Fruit fly (Drosophila melanogaster) whole organism, embryonic: Measurements from ENCODE around the gene Ptp10D.

Experiments
- Awh ChIP-seq: fragments of 200-800 bp; sonication (Bioruptor generic); IDR thresholded peaks from 2 replicates; pipeline ENCODE4, ENCODE4 v1.3.6; 2022; ENCODE audit warnings: missing biosample characterization, missing genetic modification characterization
- Blimp-1 ChIP-seq: fragments of 200-800 bp; sonication (Bioruptor generic); optimal IDR thresholded peaks from 3 replicates; lab custom pipeline; 2018; ENCODE audit warnings: missing biosample characterization, missing genetic modification characterization, mild to moderate bottlenecking, moderate library complexity, missing genetic modification reagents
- CG10267 ChIP-seq: fragments of 200-800 bp; sonication (Bioruptor generic); optimal IDR thresholded peaks from 2 replicates; lab custom pipeline; 2018; ENCODE audit warnings: missing biosample characterization, mild to moderate bottlenecking, missing genetic modification characterization, moderate library complexity
- CG11093 ChIP-seq: fragments of 200-800 bp; sonication (Bioruptor generic); IDR thresholded peaks from 3 replicates; pipeline ENCODE4 v1.3.6; 2022; ENCODE audit warnings: missing biosample characterization, missing genetic modification characterization
- CG11247 ChIP-seq: fragments of 200-800 bp; sonication (Bioruptor generic); IDR thresholded peaks from 2 replicates; pipeline ENCODE4 v1.3.6; 2022; ENCODE audit warnings: missing biosample characterization, missing genetic modification characterization
- CG12299 ChIP-seq: fragments of 200-800 bp; sonication (Bioruptor generic); optimal IDR thresholded peaks from 2 replicates; lab custom pipeline; 2018; ENCODE audit warnings: missing biosample characterization, mild to moderate bottlenecking, missing genetic modification characterization
- CG14050 ChIP-seq: fragments of 200-800 bp; sonication (Bioruptor generic); IDR thresholded peaks from 3 replicates; pipeline ENCODE4 v1.3.6; 2022; ENCODE audit warnings: missing biosample characterization, missing genetic modification characterization
- CG14441 ChIP-seq: fragments of 200-800 bp; sonication (Bioruptor generic); IDR thresholded peaks from 2 replicates; pipeline ENCODE4 v1.3.6; 2022; ENCODE audit warnings: missing biosample characterization, missing genetic modification characterization
- CG15073 ChIP-seq: fragments of 200-800 bp; sonication (Bioruptor generic); optimal IDR thresholded peaks from 2 replicates; lab custom pipeline; 2016; ENCODE audit warnings: missing biosample characterization, missing genetic modification characterization
- CG16813 ChIP-seq: fragments of 200-800 bp; sonication (Bioruptor generic); IDR thresholded peaks from 3 replicates; pipeline ENCODE4 v1.3.6; 2022; ENCODE audit warnings: missing biosample characterization, missing genetic modification characterization; ENCODE audit not compliant: partially characterized antibody
- CG31224 ChIP-seq: fragments of 200-800 bp; sonication (Bioruptor generic); IDR thresholded peaks from 2 replicates; pipeline ENCODE4 v1.3.6; 2022; ENCODE audit warnings: missing biosample characterization, missing genetic modification characterization
- CG3163 ChIP-seq: fragments of 200-800 bp; sonication (Bioruptor generic); optimal IDR thresholded peaks from 3 replicates; lab custom pipeline; 2016; ENCODE audit warnings: missing biosample characterization, missing genetic modification characterization
- CG33557 ChIP-seq: fragments of 200-800 bp; sonication (Bioruptor generic); optimal IDR thresholded peaks from 2 replicates; lab custom pipeline; 2019; ENCODE audit warnings: missing biosample characterization, mild to moderate bottlenecking, missing genetic modification characterization, moderate library complexity
- CG43689 ChIP-seq: fragments of 200-800 bp; sonication (Bioruptor generic); IDR thresholded peaks from 2 replicates; pipeline ENCODE4 v1.3.6; 2022; ENCODE audit warnings: missing biosample characterization, missing genetic modification characterization
- CG4617 ChIP-seq: fragments of 200-800 bp; sonication (Bioruptor generic); optimal IDR thresholded peaks from 3 replicates; lab custom pipeline; 2016; ENCODE audit warnings: missing biosample characterization, missing genetic modification characterization, borderline replicate concordance
- CG6765 ChIP-seq: fragments of 200-800 bp; sonication (Bioruptor generic); optimal IDR thresholded peaks from 3 replicates; lab custom pipeline; 2017; ENCODE audit warnings: missing biosample characterization, mild to moderate bottlenecking, missing genetic modification characterization
- CG7357 ChIP-seq: fragments of 200-800 bp; sonication (Bioruptor generic); IDR thresholded peaks from 3 replicates; pipeline ENCODE4 v1.3.6; 2022; ENCODE audit warnings: missing biosample characterization, missing genetic modification characterization
- CG9876 ChIP-seq: fragments of 200-800 bp; sonication (Bioruptor generic); optimal IDR thresholded peaks from 2 replicates; lab custom pipeline; 2016; ENCODE audit warnings: missing biosample characterization, missing genetic modification characterization
- Ets65A ChIP-seq: fragments of 200-800 bp; sonication (Bioruptor generic); peaks from one replicate; lab custom pipeline; 2016; ENCODE audit warnings: missing biosample characterization, missing genetic modification characterization
- Gug ChIP-seq: fragments of 200-800 bp; sonication (Bioruptor generic); IDR thresholded peaks from 4 replicates; pipeline ENCODE4 v1.3.6; 2022; ENCODE audit warnings: missing biosample characterization, missing genetic modification characterization
- H15 ChIP-seq: fragments of 200-800 bp; sonication (Bioruptor generic); IDR thresholded peaks from 3 replicates; pipeline ENCODE4 v1.3.6; 2022; ENCODE audit warnings: missing biosample characterization, missing genetic modification characterization
- HLH4C ChIP-seq: fragments of 200-800 bp; sonication (Bioruptor generic); IDR thresholded peaks from 3 replicates; pipeline ENCODE4 v1.3.6; 2022; ENCODE audit warnings: missing biosample characterization, missing genetic modification characterization; ENCODE audit not compliant: partially characterized antibody
- Hey ChIP-seq: fragments of 200-800 bp; sonication (Bioruptor generic); optimal IDR thresholded peaks from 3 replicates; lab custom pipeline; 2018; ENCODE audit warnings: missing biosample characterization, mild to moderate bottlenecking, missing genetic modification characterization
- Lhr ChIP-seq: fragments of 200-800 bp; sonication (Bioruptor generic); optimal IDR thresholded peaks from 3 replicates; lab custom pipeline; 2017; ENCODE audit warnings: mild to moderate bottlenecking, missing biosample characterization, missing genetic modification reagents, missing genetic modification characterization
- Oli ChIP-seq: fragments of 200-800 bp; sonication (Bioruptor generic); optimal IDR thresholded peaks from 2 replicates; lab custom pipeline; 2018; ENCODE audit warnings: missing biosample characterization, mild to moderate bottlenecking, missing genetic modification characterization, moderate library complexity
- Sin3A ChIP-seq: fragments of >200 bp; optimal IDR thresholded peaks from 2 replicates; lab custom pipeline; 2018
- Stat92E ChIP-seq, 3 experiments: fragments of >200 bp in 2 of 3; fragments of 200-800 bp in 1 of 3; sonication (Bioruptor generic) in 1 of 3; optimal IDR thresholded peaks; 2 replicates each; lab custom pipeline; 2017 to 2019; ENCODE audit warnings: missing biosample characterization in 3 of 3, missing genetic modification characterization in 3 of 3, mild to moderate bottlenecking in 1 of 3, moderate library complexity in 1 of 3
- abd-A ChIP-seq: fragments of 200-800 bp; sonication (Bioruptor generic); optimal IDR thresholded peaks from 3 replicates; lab custom pipeline; 2019; ENCODE audit warnings: missing biosample characterization, mild to moderate bottlenecking, missing genetic modification characterization, moderate library complexity
- ac ChIP-seq: fragments of 200-800 bp; sonication (Bioruptor generic); optimal IDR thresholded peaks from 3 replicates; lab custom pipeline; 2017; ENCODE audit warnings: missing biosample characterization, mild to moderate bottlenecking, missing genetic modification characterization
- ato ChIP-seq: fragments of 200-800 bp; sonication (Bioruptor generic); IDR thresholded peaks from 2 replicates; pipeline ENCODE4 v1.3.6; 2022; ENCODE audit warnings: missing biosample characterization, missing genetic modification characterization; ENCODE audit not compliant: partially characterized antibody
- chm ChIP-seq: fragments of 200-800 bp; sonication (Bioruptor generic); IDR thresholded peaks from 2 replicates; pipeline ENCODE4 v1.3.6; 2022; ENCODE audit warnings: missing biosample characterization, missing genetic modification characterization
- chn ChIP-seq: fragments of 200-800 bp; sonication (Bioruptor generic); optimal IDR thresholded peaks from 2 replicates; lab custom pipeline; 2016; ENCODE audit warnings: missing biosample characterization, missing genetic modification characterization
- dmrt11E ChIP-seq: fragments of 200-800 bp; sonication (Bioruptor generic); optimal IDR thresholded peaks from 3 replicates; lab custom pipeline; 2018; ENCODE audit warnings: missing biosample characterization, mild to moderate bottlenecking, missing genetic modification characterization, moderate library complexity
- esg ChIP-seq: fragments of 200-800 bp; sonication (Bioruptor generic); conservative IDR thresholded peaks from 2 replicates; pipeline ENCODE4 v1.3.6; 2022; ENCODE audit warnings: missing biosample characterization, missing genetic modification characterization
- gcm2 ChIP-seq: fragments of 200-800 bp; sonication (Bioruptor generic); optimal IDR thresholded peaks from 2 replicates; lab custom pipeline; 2016; ENCODE audit warnings: missing biosample characterization, missing genetic modification characterization
- her ChIP-seq: fragments of 200-800 bp; sonication (Bioruptor generic); optimal IDR thresholded peaks from 2 replicates; lab custom pipeline; 2016; ENCODE audit warnings: missing biosample characterization, missing genetic modification characterization
- ind ChIP-seq: fragments of 200-800 bp; sonication (Bioruptor generic); optimal IDR thresholded peaks from 3 replicates; lab custom pipeline; 2016; ENCODE audit warnings: missing biosample characterization, missing genetic modification characterization
- insv ChIP-seq, 2 experiments: fragments of 200-800 bp; sonication (Bioruptor generic); optimal IDR thresholded peaks; 3 replicates each; lab custom pipeline; 2016 to 2018; ENCODE audit warnings: missing biosample characterization in 2 of 2, missing genetic modification characterization in 2 of 2
- klu ChIP-seq: fragments of 200-800 bp; sonication (Bioruptor generic); IDR thresholded peaks from 2 replicates; pipeline ENCODE4 v1.3.6; 2022; ENCODE audit warnings: missing biosample characterization, missing genetic modification characterization
- lola ChIP-seq, 3 experiments: fragments of >200 bp in 2 of 3; fragments of 200-800 bp in 1 of 3; sonication (Bioruptor generic) in 1 of 3; optimal IDR thresholded peaks; 2 replicates each; lab custom pipeline; 2017 to 2019; ENCODE audit warnings: missing biosample characterization in 3 of 3, missing genetic modification characterization in 3 of 3, mild to moderate bottlenecking in 1 of 3, moderate library complexity in 1 of 3
- mld ChIP-seq: fragments of 200-800 bp; sonication (Bioruptor generic); IDR thresholded peaks from 3 replicates; pipeline ENCODE4 v1.3.6; 2022; ENCODE audit warnings: missing biosample characterization, missing genetic modification characterization; ENCODE audit not compliant: partially characterized antibody
- odd ChIP-seq: fragments of 200-800 bp; sonication (Bioruptor generic); optimal IDR thresholded peaks from 2 replicates; lab custom pipeline; 2017; ENCODE audit warnings: missing biosample characterization, mild to moderate bottlenecking, missing genetic modification characterization
- onecut ChIP-seq: fragments of 200-800 bp; sonication (Bioruptor generic); IDR thresholded peaks from 2 replicates; pipeline ENCODE4 v1.3.6; 2022; ENCODE audit warnings: missing biosample characterization, missing genetic modification characterization
- sens ChIP-seq: fragments of 200-800 bp; sonication (Bioruptor generic); peaks from one replicate; lab custom pipeline; 2016; ENCODE audit warnings: missing biosample characterization, missing genetic modification characterization
- slou ChIP-seq: fragments of 200-800 bp; sonication (Bioruptor generic); optimal IDR thresholded peaks from 3 replicates; lab custom pipeline; 2016; ENCODE audit warnings: missing biosample characterization, missing genetic modification characterization
- sug ChIP-seq: fragments of 200-800 bp; optimal IDR thresholded peaks from 2 replicates; lab custom pipeline; 2019; ENCODE audit warnings: missing biosample characterization, mild to moderate bottlenecking, missing genetic modification characterization, moderate library complexity
- tna ChIP-seq: fragments of 200-800 bp; sonication (Bioruptor generic); IDR thresholded peaks from 2 replicates; pipeline ENCODE4 v1.3.6; 2022; ENCODE audit warnings: missing biosample characterization, missing genetic modification characterization; ENCODE audit not compliant: partially characterized antibody
- wor ChIP-seq: fragments of 200-800 bp; sonication (Bioruptor generic); IDR thresholded peaks from 2 replicates; pipeline ENCODE4 v1.3.6; 2022; ENCODE audit warnings: missing biosample characterization, missing genetic modification characterization

The Ptp10D gene

DNA sequence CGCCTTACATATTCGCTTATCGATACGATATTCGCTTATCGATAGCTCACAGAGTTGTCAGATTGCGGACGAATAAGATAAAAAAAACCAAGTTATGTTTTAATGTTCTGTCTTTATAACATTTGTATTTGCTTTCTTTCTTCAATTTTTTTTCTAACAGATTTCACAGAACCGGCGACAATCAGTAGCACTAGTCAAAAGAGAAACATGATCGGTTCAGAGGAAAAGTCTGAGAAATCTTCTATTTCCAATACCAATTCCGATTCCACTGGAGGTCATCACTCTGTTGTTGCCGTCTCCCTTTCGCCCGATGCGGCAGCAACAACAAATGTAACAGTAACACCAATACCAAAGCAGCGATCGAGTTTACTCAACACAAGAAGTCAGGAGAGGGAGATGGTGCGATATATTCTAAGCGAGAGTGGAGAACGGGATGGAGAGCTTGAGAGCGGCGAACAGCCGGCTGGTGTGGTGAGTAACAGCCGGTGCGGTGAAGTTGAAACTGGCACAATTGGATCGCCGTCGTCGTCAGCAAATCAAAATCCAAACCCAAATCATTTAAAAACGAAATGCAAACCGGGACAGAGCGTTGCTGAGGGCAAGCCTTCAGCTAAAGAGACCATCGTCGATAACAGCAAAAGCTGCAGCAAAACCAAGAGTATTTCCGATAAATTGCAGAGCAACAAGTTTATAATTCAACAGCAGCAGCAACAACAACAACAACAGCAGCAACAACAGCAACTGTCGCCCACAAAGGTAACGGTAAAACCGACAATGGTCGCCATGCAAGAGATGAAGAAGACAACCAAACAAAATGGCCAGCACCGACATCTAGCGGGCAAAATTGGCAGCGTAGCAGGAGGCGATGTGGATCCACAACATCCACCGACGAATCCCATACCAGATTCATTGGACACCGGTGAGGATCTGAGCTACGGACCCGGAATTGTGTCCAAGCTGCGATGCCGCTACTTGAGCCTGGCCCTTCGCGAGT is 60.0 kb downstream of the Ptp10D start (continued):
- TF ChIP-seq her (GFP tag; lab: Kevin White, UChicago) (peak; percentile 55), tna (GFP tag; lab: Robert Waterston, UW) (no peak), HLH4C (peak; percentile 40; the same call in 2 of the 3 replicates), ind (GFP tag; lab: Kevin White, UChicago) (peak; percentile 73), klu (GFP tag; lab: Robert Waterston, UW) (no peak), lola (GFP tag; optimal IDR thresholded peaks at IDR 0.05; lab: Kevin White, UChicago) (peak in 2 of 3 experiments; percentile 21 to 52), odd (GFP tag; lab: Kevin White, UChicago) (peak; percentile 63), esg (GFP tag; lab: Robert Waterston, UW) (no peak), ac (GFP tag; lab: Kevin White, UChicago) (no peak), Hey (tag; lab: Kevin White, UChicago) (no peak), CG6765 (peak; percentile 1), Oli (peak; percentile 48), H15 (GFP tag; lab: Robert Waterston, UW) (no peak; the same call in 2 of the 3 replicates), CG3163 (GFP tag; lab: Kevin White, UChicago) (peak; percentile 26), onecut (GFP tag; lab: Robert Waterston, UW) (peak; percentile 9; the same call in 1 of the 2 replicates), wor (GFP tag; lab: Robert Waterston, UW) (no peak), abd-A (tag; lab: Kevin White, UChicago) (peak; percentile 31), Ets65A (GFP tag; lab: Kevin White, UChicago) (peak; percentile 93), CG43689 (GFP tag; lab: Robert Waterston, UW) (no peak), Awh (GFP tag; lab: Robert Waterston, UW) (0 out of 2 replicates have a peak, but pooled peaks have one; percentile 22), gcm2 (no peak), chn (peak; percentile 53), CG11093 (GFP tag; lab: Robert Waterston, UW) (no peak), Lhr (peak; percentile 0), Blimp-1 (GFP tag; lab: Kevin White, UChicago) (peak; percentile 40), CG14050 (GFP tag; lab: Robert Waterston, UW) (no peak; the same call in 2 of the 3 replicates), CG31224 (no peak), ato (GFP tag; lab: Robert Waterston, UW) (no peak), insv (GFP tag; optimal IDR thresholded peaks at IDR 0.05; lab: Kevin White, UChicago) (peak in 1 of 2 experiments; percentile 31), CG14441 (GFP tag; lab: Robert Waterston, UW) (peak; percentile 53; the same call in 1 of the 2 replicates), slou (GFP tag; lab: Kevin White, UChicago) (peak; percentile 13), CG15073 (GFP tag; lab: Kevin White, UChicago) (no peak), chm (GFP tag; lab: Robert Waterston, UW) (peak; percentile 46; the same call in 1 of the 2 replicates), CG10267 (tag; lab: Kevin White, UChicago) (peak; percentile 65), CG7357 (GFP tag; lab: Robert Waterston, UW) (no peak), mld (GFP tag; lab: Robert Waterston, UW) (no peak), dmrt11E (tag; lab: Kevin White, UChicago) (peak; percentile 5), Stat92E (GFP tag; optimal IDR thresholded peaks at IDR 0.05; lab: Kevin White, UChicago) (peak in 1 of 3 experiments; percentile 35), Gug (GFP tag; lab: Robert Waterston, UW) (no peak), CG11247 (GFP tag; lab: Robert Waterston, UW) (peak; percentile 42; the same call in 1 of the 2 replicates), CG12299 (tag; lab: Kevin White, UChicago) (no peak), Sin3A (no peak), sens (GFP tag; lab: Kevin White, UChicago) (peak; percentile 94), CG33557 (GFP tag; lab: Kevin White, UChicago) (peak; percentile 18), CG16813 (peak; percentile 54), CG9876 (peak; percentile 35), sug (tag; lab: Kevin White, UChicago) (peak; percentile 75), CG4617 (GFP tag; lab: Kevin White, UChicago) (peak; percentile 24)
